Worm (Caenorhabditis elegans) whole organism, L4 larva: ENCODE results near the gene mtx-2.

Experiments
- ZK337.2 ChIP-seq: fragments of 200-800 bp; sonication (Bioruptor generic); IDR thresholded peaks from 2 replicates; pipeline ENCODE4 v1.3.6; 2022; ENCODE audit warnings: missing genetic modification reagents, missing genetic modification characterization, missing compliant biosample characterization
- ZK546.5 ChIP-seq, 2 experiments: sonication (generic microtip); optimal IDR thresholded peaks; 2 replicates each; lab custom pipeline; 2017; ENCODE audit warnings: missing biosample characterization in 2 of 2, missing genetic modification characterization in 2 of 2
- ceh-20 ChIP-seq: fragments of 200-800 bp; sonication (Bioruptor generic); IDR thresholded peaks from 2 replicates; pipeline ENCODE4 v1.3.6; 2022; ENCODE audit warnings: missing genetic modification reagents, missing genetic modification characterization, missing compliant biosample characterization
- ceh-82 ChIP-seq: sonication (generic microtip); optimal IDR thresholded peaks from 2 replicates; lab custom pipeline; 2017; ENCODE audit warnings: missing biosample characterization, missing genetic modification characterization
- daf-12 ChIP-seq: fragments of 150-350 bp; optimal IDR thresholded peaks from 2 replicates; lab custom pipeline; 2014; ENCODE audit warnings: missing biosample characterization, missing genetic modification reagents, missing genetic modification characterization
- fos-1 ChIP-seq: fragments of 150-350 bp; optimal IDR thresholded peaks from 2 replicates; lab custom pipeline; 2014; ENCODE audit warnings: missing biosample characterization, missing genetic modification characterization
- madf-5 ChIP-seq, 2 experiments: fragments of 200-800 bp; sonication (Bioruptor generic); IDR thresholded peaks; 2 replicates each; pipeline ENCODE4 v1.3.6; 2022; ENCODE audit warnings: missing compliant biosample characterization in 2 of 2, missing genetic modification characterization in 2 of 2
- nhr-28 ChIP-seq: fragments of 150-350 bp; optimal IDR thresholded peaks from 2 replicates; lab custom pipeline; 2014; ENCODE audit warnings: missing biosample characterization, missing genetic modification characterization
- pha-4 ChIP-seq, 2 experiments: fragments of 150-350 bp in 1 of 2; fragments of 200-800 bp in 1 of 2; sonication (Bioruptor generic) in 1 of 2; IDR thresholded peaks in 1 of 2; optimal IDR thresholded peaks in 1 of 2; 2 replicates each; pipeline versions ENCODE4 v1.3.6 to Lab custom; 2014 to 2022; ENCODE audit warnings: missing genetic modification characterization in 2 of 2, missing genetic modification reagents in 2 of 2, missing biosample characterization in 1 of 2, missing compliant biosample characterization in 1 of 2
- rbr-2 ChIP-seq: sonication (generic microtip); optimal IDR thresholded peaks from 2 replicates; lab custom pipeline; 2016; ENCODE audit warnings: missing genotype, missing genetic modification characterization, missing compliant biosample characterization
- skn-1 ChIP-seq: fragments of 150-350 bp; optimal IDR thresholded peaks from 2 replicates; lab custom pipeline; 2014; ENCODE audit warnings: missing biosample characterization, missing genetic modification characterization
- snpc-4 ChIP-seq: fragments of 150-350 bp; optimal IDR thresholded peaks from 2 replicates; lab custom pipeline; 2014; ENCODE audit warnings: missing biosample characterization, missing genetic modification characterization
- zip-11 ChIP-seq: fragments of 200-800 bp; sonication (Bioruptor generic); IDR thresholded peaks from 2 replicates; pipeline ENCODE4 v1.3.6; 2022; ENCODE audit warnings: missing genetic modification characterization, missing compliant biosample characterization

ce11 chrIII:7722411-7722810 lies 41.0 kb downstream of the mtx-2 start:
- TF ChIP-seq skn-1 (tag; lab: Kevin White, UChicago) (no peak), madf-5 (GFP tag; IDR thresholded peaks at IDR 0.05; lab: Robert Waterston, UW) (no peak), daf-12 (no peak), rbr-2 (tag; lab: Kevin White, UChicago) (no peak), nhr-28 (tag; lab: Kevin White, UChicago) (peak; percentile 11), ZK546.5 (tag; optimal IDR thresholded peaks at IDR 0.05; lab: Kevin White, UChicago) (no peak), fos-1 (tag; lab: Kevin White, UChicago) (no peak), zip-11 (GFP tag; lab: Robert Waterston, UW) (no peak), ceh-82 (tag; lab: Kevin White, UChicago) (no peak), pha-4 (GFP tag; IDR thresholded peaks at IDR 0.05; lab: Robert Waterston, UW) (no peak), pha-4 (tag; optimal IDR thresholded peaks at IDR 0.05; lab: Kevin White, UChicago) (no peak), snpc-4 (tag; lab: Kevin White, UChicago) (no peak), ZK337.2 (GFP tag; lab: Robert Waterston, UW) (no peak), ceh-20 (0 out of 2 replicates have a peak, but pooled peaks have one; percentile 34)
